Worm (Caenorhabditis elegans) whole organism, late embryonic: Measurements from ENCODE around the gene K08E3.2.

ENCODE experiments used
- C08G9.2 ChIP-seq: sonication (generic microtip); optimal IDR thresholded peaks from 2 replicates; lab custom pipeline; 2016; ENCODE audit warnings: mild to moderate bottlenecking, missing genetic modification characterization, moderate library complexity, missing compliant biosample characterization
- C38D4.7 ChIP-seq: fragments of 200-800 bp; sonication (Bioruptor generic); optimal IDR thresholded peaks from 2 replicates; lab custom pipeline; 2018; ENCODE audit warnings: mild to moderate bottlenecking, missing genetic modification characterization, moderate library complexity, missing compliant biosample characterization
- K02D7.2 ChIP-seq: sonication (generic microtip); optimal IDR thresholded peaks from 2 replicates; lab custom pipeline; 2017; ENCODE audit warnings: mild to moderate bottlenecking, missing genetic modification characterization, missing compliant biosample characterization
- T23F11.4 ChIP-seq: fragments of 200-800 bp; sonication (Bioruptor generic); optimal IDR thresholded peaks from 2 replicates; lab custom pipeline; 2018; ENCODE audit warnings: mild to moderate bottlenecking, missing genetic modification characterization, missing compliant biosample characterization
- ceh-18 ChIP-seq: sonication (generic microtip); optimal IDR thresholded peaks from 2 replicates; lab custom pipeline; 2016; ENCODE audit warnings: missing genetic modification characterization, missing compliant biosample characterization
- ceh-2 ChIP-seq: sonication (generic microtip); optimal IDR thresholded peaks from 2 replicates; lab custom pipeline; 2016; ENCODE audit warnings: missing genotype, missing genetic modification characterization, missing compliant biosample characterization
- ceh-22 ChIP-seq: sonication (generic microtip); optimal IDR thresholded peaks from 2 replicates; lab custom pipeline; 2017; ENCODE audit warnings: missing biosample characterization, missing genetic modification characterization
- ceh-31 ChIP-seq: sonication (generic microtip); optimal IDR thresholded peaks from 2 replicates; lab custom pipeline; 2016; ENCODE audit warnings: missing genetic modification characterization, missing compliant biosample characterization
- ceh-34 ChIP-seq: sonication (generic microtip); optimal IDR thresholded peaks from 2 replicates; lab custom pipeline; 2016; ENCODE audit warnings: mild to moderate bottlenecking, missing genetic modification characterization, missing compliant biosample characterization
- ceh-45 ChIP-seq: fragments of 200-800 bp; sonication (Bioruptor generic); IDR thresholded peaks from 2 replicates; pipeline ENCODE4 v1.3.6; 2022; ENCODE audit warnings: missing genetic modification reagents, missing genetic modification characterization, missing compliant biosample characterization
- che-1 ChIP-seq: sonication (generic microtip); optimal IDR thresholded peaks from 2 replicates; lab custom pipeline; 2016; ENCODE audit warnings: mild to moderate bottlenecking, missing genetic modification characterization, missing compliant biosample characterization
- dmd-4 ChIP-seq: sonication (generic microtip); optimal IDR thresholded peaks from 2 replicates; lab custom pipeline; 2016; ENCODE audit warnings: borderline replicate concordance, missing genetic modification characterization, missing compliant biosample characterization
- elt-4 ChIP-seq: sonication (generic microtip); optimal IDR thresholded peaks from 2 replicates; lab custom pipeline; 2016; ENCODE audit warnings: missing genetic modification characterization, missing compliant biosample characterization
- eyg-1 ChIP-seq: sonication (generic microtip); optimal IDR thresholded peaks from 2 replicates; lab custom pipeline; 2016; ENCODE audit warnings: missing genotype, missing genetic modification characterization, missing compliant biosample characterization
- gmeb-2 ChIP-seq: sonication (generic microtip); optimal IDR thresholded peaks from 2 replicates; lab custom pipeline; 2016; ENCODE audit warnings: missing genetic modification characterization, inconsistent platforms, missing compliant biosample characterization
- hlh-15 ChIP-seq: sonication (generic microtip); optimal IDR thresholded peaks from 2 replicates; lab custom pipeline; 2016; ENCODE audit warnings: missing genetic modification characterization, missing compliant biosample characterization
- hlh-30 ChIP-seq: sonication (generic microtip); optimal IDR thresholded peaks from 2 replicates; lab custom pipeline; 2017; ENCODE audit warnings: antibody characterized with exemption, missing genetic modification characterization, missing compliant biosample characterization; ENCODE audit not compliant: insufficient read depth
- hlh-8 ChIP-seq: sonication (generic microtip); optimal IDR thresholded peaks from 2 replicates; lab custom pipeline; 2016; ENCODE audit warnings: missing genotype, missing genetic modification characterization, missing compliant biosample characterization
- lin-11 ChIP-seq: fragments of 200-800 bp; sonication (Bioruptor generic); optimal IDR thresholded peaks from 2 replicates; lab custom pipeline; 2018; ENCODE audit warnings: mild to moderate bottlenecking, missing genetic modification characterization, missing compliant biosample characterization
- nfya-1 ChIP-seq: sonication (generic microtip); optimal IDR thresholded peaks from 2 replicates; lab custom pipeline; 2017; ENCODE audit warnings: missing genetic modification characterization, mild to moderate bottlenecking, missing compliant biosample characterization, antibody characterized with exemption, moderate library complexity
- nhr-11 ChIP-seq: fragments of 150-350 bp; optimal IDR thresholded peaks from 2 replicates; lab custom pipeline; 2014; ENCODE audit warnings: missing biosample characterization, missing genetic modification characterization
- nhr-232 ChIP-seq: sonication (generic microtip); optimal IDR thresholded peaks from 2 replicates; lab custom pipeline; 2016; ENCODE audit warnings: missing genetic modification characterization, missing compliant biosample characterization
- odd-2 ChIP-seq: sonication (generic microtip); optimal IDR thresholded peaks from 2 replicates; lab custom pipeline; 2017; ENCODE audit warnings: antibody characterized with exemption, mild to moderate bottlenecking, missing genetic modification characterization, missing compliant biosample characterization
- pat-9 ChIP-seq: fragments of 200-800 bp; sonication (Bioruptor generic); optimal IDR thresholded peaks from 2 replicates; lab custom pipeline; 2018; ENCODE audit warnings: mild to moderate bottlenecking, missing genetic modification characterization, moderate library complexity, missing compliant biosample characterization
- pax-1 ChIP-seq: fragments of 150-350 bp; optimal IDR thresholded peaks from 2 replicates; lab custom pipeline; 2014; ENCODE audit warnings: missing biosample characterization, missing genetic modification characterization
- pha-4 ChIP-seq: fragments of 150-350 bp; optimal IDR thresholded peaks from 2 replicates; lab custom pipeline; 2018; ENCODE audit warnings: missing biosample characterization, missing genetic modification reagents, missing genetic modification characterization
- pqm-1 ChIP-seq: sonication (generic microtip); optimal IDR thresholded peaks from 2 replicates; lab custom pipeline; 2016; ENCODE audit warnings: missing genetic modification characterization, missing compliant biosample characterization
- ref-2 ChIP-seq: sonication (generic microtip); optimal IDR thresholded peaks from 2 replicates; lab custom pipeline; 2016; ENCODE audit warnings: missing genetic modification characterization, missing compliant biosample characterization
- sox-4 ChIP-seq: sonication (generic microtip); optimal IDR thresholded peaks from 2 replicates; lab custom pipeline; 2017; ENCODE audit warnings: mild to moderate bottlenecking, missing genetic modification characterization, inconsistent platforms, missing compliant biosample characterization
- unc-42 ChIP-seq: sonication (generic microtip); optimal IDR thresholded peaks from 2 replicates; lab custom pipeline; 2016; ENCODE audit warnings: missing genotype, missing genetic modification characterization, missing compliant biosample characterization
- zip-5 ChIP-seq: sonication (generic microtip); optimal IDR thresholded peaks from 2 replicates; lab custom pipeline; 2016; ENCODE audit warnings: missing genetic modification characterization, missing compliant biosample characterization
- ztf-16 ChIP-seq: sonication (generic microtip); optimal IDR thresholded peaks from 2 replicates; lab custom pipeline; 2017; ENCODE audit warnings: missing genetic modification characterization, missing compliant biosample characterization

The K08E3.2 gene

ce11 chrIII:13748312-13748711, at the start of gene K08E3.2:
Gene K08E3.2 (minus strand): TSS chrIII:13748686.
- TF ChIP-seq pha-4 (tag; lab: Kevin White, UChicago) (no peak), ceh-2 (tag; lab: Kevin White, UChicago) (no peak), gmeb-2 (tag; lab: Kevin White, UChicago) (no peak), hlh-15 (tag; lab: Kevin White, UChicago) (no peak), ceh-45 (GFP tag; lab: Robert Waterston, UW) (no peak), eyg-1 (tag; lab: Kevin White, UChicago) (no peak), pqm-1 (tag; lab: Kevin White, UChicago) (no peak), sox-4 (tag; lab: Kevin White, UChicago) (no peak)
- TF ChIP-seq, all 69 proteins: peak for 0

ce11 chrIII:13780199-13780706, 31.8 kb upstream of the K08E3.2 start, which contains the start of gene pot-3:
Gene pot-3 (plus strand): TSS chrIII:13780215.
- TF ChIP-seq che-1 (no peak), ref-2 (tag; lab: Kevin White, UChicago) (peak; percentile 63), C38D4.7 (GFP tag; lab: Kevin White, UChicago) (no peak), T23F11.4 (GFP tag; lab: Kevin White, UChicago) (no peak), elt-4 (tag; lab: Kevin White, UChicago) (peak; percentile 94), ceh-22 (tag; lab: Kevin White, UChicago) (peak; percentile 41)
- TF ChIP-seq, all 69 proteins: peak for 3

ce11 chrIII:13779360-13780093, 31.0 kb upstream of the K08E3.2 start:
- TF ChIP-seq dmd-4 (tag; lab: Kevin White, UChicago) (no peak), lin-11 (tag; lab: Kevin White, UChicago) (no peak), C08G9.2 (tag; lab: Kevin White, UChicago) (peak; percentile 7), zip-5 (no peak), hlh-8 (tag; lab: Kevin White, UChicago) (no peak), pat-9 (peak; percentile 31), C38D4.7 (GFP tag; lab: Kevin White, UChicago) (peak; percentile 50), nhr-232 (tag; lab: Kevin White, UChicago) (no peak), ceh-18 (no peak), ref-2 (tag; lab: Kevin White, UChicago) (peak; percentile 62), ceh-45 (GFP tag; lab: Robert Waterston, UW) (no peak), K02D7.2 (tag; lab: Kevin White, UChicago) (no peak)

ce11 chrIII:13778816-13779215, 30.3 kb upstream of the K08E3.2 start:
- TF ChIP-seq pax-1 (tag; lab: Kevin White, UChicago): peak; percentile 53
- no peak for TF ChIP-seq lin-11 (tag; lab: Kevin White, UChicago)
- TF ChIP-seq nhr-11 (tag; lab: Kevin White, UChicago): peak; percentile 76
- peak; percentile 35 for TF ChIP-seq odd-2 (tag; lab: Kevin White, UChicago)

DNA sequence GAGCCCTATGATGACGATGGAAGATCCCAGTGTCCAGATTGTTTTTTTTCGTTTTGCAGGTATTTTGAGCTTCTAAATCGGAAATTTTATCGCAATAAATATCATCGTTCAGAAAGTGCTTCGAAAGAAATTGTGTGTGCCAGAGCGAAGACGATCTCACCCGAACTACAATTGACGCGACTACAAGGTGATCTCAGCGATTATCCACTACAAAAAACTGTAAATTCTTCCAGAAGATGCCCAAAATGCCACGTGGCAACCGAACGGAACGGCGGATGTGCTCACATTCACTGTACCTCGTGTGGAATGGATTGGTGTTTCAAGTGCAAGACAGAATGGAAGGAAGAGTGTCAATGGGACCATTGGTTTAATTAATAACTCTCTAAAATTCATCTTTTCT, 24.4 kb upstream of the K08E3.2 start, which contains the start of gene mdt-29:
Gene mdt-29, plus strand, starts transcription at position 301 of the 400 bp plus-strand sequence.
- TF ChIP-seq sox-4 (tag; lab: Kevin White, UChicago): no peak
- TF ChIP-seq hlh-30: no peak
- TF ChIP-seq ceh-22 (tag; lab: Kevin White, UChicago): no peak
- TF ChIP-seq T23F11.4 (GFP tag; lab: Kevin White, UChicago): no peak

DNA sequence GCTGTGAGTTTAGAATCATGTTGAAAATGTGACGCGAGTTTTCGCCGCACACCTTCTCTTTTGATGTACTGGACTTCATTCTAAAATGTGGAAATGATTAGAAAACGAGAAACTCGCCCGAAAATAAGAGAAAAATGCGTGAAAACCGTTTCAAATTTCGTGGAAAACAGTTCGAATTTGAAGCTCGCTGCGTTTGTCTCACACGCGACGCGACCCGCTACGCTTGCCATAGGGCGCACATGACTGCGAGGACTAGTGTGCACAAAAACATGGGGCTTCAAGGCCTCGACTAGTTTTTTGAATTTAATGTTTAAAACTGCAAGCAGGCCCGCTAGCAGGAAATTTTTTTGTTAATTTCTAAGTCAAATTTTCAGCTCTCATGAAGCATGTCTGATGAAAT, 22.7 kb upstream of the K08E3.2 start, which contains the start of the genes cyk-4 and pdr-1:
Gene cyk-4, minus strand, starts transcription at position 80 of the 400 bp plus-strand sequence.
Gene pdr-1, plus strand, starts transcription at position 369 of the 400 bp plus-strand sequence.
- TF ChIP-seq hlh-30: peak; percentile 44
- TF ChIP-seq ceh-31: peak; percentile 12
- peak; percentile 25 for TF ChIP-seq unc-42 (tag; lab: Kevin White, UChicago)
- TF ChIP-seq ztf-16: no peak
- TF ChIP-seq nfya-1 (tag; lab: Kevin White, UChicago): peak; percentile 57
- peak; percentile 7 for TF ChIP-seq ceh-34
